Worm (Caenorhabditis elegans): Measurements from ENCODE around the gene Y53C12A.3.
"Not testable (repeated sequence)": the region's sequence is repeated elsewhere in the genome, so short reads cannot be mapped to it uniquely, and the experiment has no call there.

Gene Y53C12A.3

ce11 chrII:9718631-9719252, 12.7 kb upstream of the Y53C12A.3 start, which contains the start of gene Y53C12A.11:
Y53C12A.11 (minus strand) TSS chrII:9718698.
- TF ChIP-seq unc-62 (GFP tag; optimal IDR thresholded peaks at IDR 0.05): not testable (repeated sequence)

ce11 chrII:9717904-9718303, 11.9 kb upstream of the Y53C12A.3 start, which contains the start of gene Y53C12A.6:
Y53C12A.6 (minus strand) TSS chrII:9718004.
- no peak for TF ChIP-seq unc-62 (GFP tag; optimal IDR thresholded peaks at IDR 0.05)

ce11 chrII:9716417-9717039, 10.5 kb upstream of the Y53C12A.3 start, which contains the start of gene wee-1.3:
wee-1.3 (minus strand) TSS chrII:9716467.
- no peak for TF ChIP-seq unc-62 (GFP tag; optimal IDR thresholded peaks at IDR 0.05)

ce11 chrII:9713083-9713482, 7.0 kb upstream of the Y53C12A.3 start:
- TF ChIP-seq unc-62 (GFP tag; optimal IDR thresholded peaks at IDR 0.05): no peak

- TF ChIP-seq unc-62 (GFP tag; optimal IDR thresholded peaks at IDR 0.05): no peak
These were observed 2.8 kb upstream of the Y53C12A.3 start, which contains the start of gene glt-5 for ce11 chrII:9708835-9709299. glt-5 (minus strand) TSS chrII:9708885.

ce11 chrII:9704746-9705145, 1.3 kb downstream of the Y53C12A.3 start, which contains the start of gene Y53C12A.10:
Y53C12A.10 (minus strand) TSS chrII:9704846.
- TF ChIP-seq unc-62 (GFP tag; optimal IDR thresholded peaks at IDR 0.05): no peak

ce11 chrII:9703601-9704000, 2.4 kb downstream of the Y53C12A.3 start, which contains the start of gene mop-25.2:
mop-25.2 (minus strand) TSS chrII:9703701.
- no peak for TF ChIP-seq unc-62 (GFP tag; optimal IDR thresholded peaks at IDR 0.05)

- no peak for TF ChIP-seq unc-62 (GFP tag; optimal IDR thresholded peaks at IDR 0.05)
These were observed 5.7 kb downstream of the Y53C12A.3 start, which contains the start of the genes Y53C12A.8 and Y53C12A.7 for ce11 chrII:9700363-9700762. Y53C12A.8 (minus strand) TSS chrII:9700463. Y53C12A.7 (plus strand) TSS chrII:9700543.

ce11 chrII:9695942-9696341, 10.1 kb downstream of the Y53C12A.3 start:
- no peak for TF ChIP-seq unc-62 (GFP tag; optimal IDR thresholded peaks at IDR 0.05)

- TF ChIP-seq unc-62 (GFP tag; optimal IDR thresholded peaks at IDR 0.05): no peak
These were observed 14.2 kb downstream of the Y53C12A.3 start, which contains the start of gene nlp-11 for ce11 chrII:9691839-9692238. nlp-11 (minus strand) TSS chrII:9691939.

- TF ChIP-seq unc-62 (GFP tag; optimal IDR thresholded peaks at IDR 0.05): no peak
These were observed 15.9 kb downstream of the Y53C12A.3 start for ce11 chrII:9690067-9690632.

- TF ChIP-seq unc-62 (GFP tag; optimal IDR thresholded peaks at IDR 0.05): no peak
These were observed 19.3 kb downstream of the Y53C12A.3 start, which contains the start of gene ZK1320.9 for ce11 chrII:9686663-9687193. ZK1320.9 (minus strand) TSS chrII:9686713.

- no peak for TF ChIP-seq unc-62 (GFP tag; optimal IDR thresholded peaks at IDR 0.05)
These were observed 21.9 kb downstream of the Y53C12A.3 start for ce11 chrII:9684175-9684574.

ce11 chrII:9682044-9682443, 24.0 kb downstream of the Y53C12A.3 start:
- no peak for TF ChIP-seq unc-62 (GFP tag; optimal IDR thresholded peaks at IDR 0.05)

ce11 chrII:9680493-9680892, 25.5 kb downstream of the Y53C12A.3 start, which contains the start of gene ZK1320.13:
ZK1320.13 (plus strand) TSS chrII:9680793.
- TF ChIP-seq unc-62 (GFP tag; optimal IDR thresholded peaks at IDR 0.05): no peak

- TF ChIP-seq unc-62 (GFP tag; optimal IDR thresholded peaks at IDR 0.05): no peak
These were observed 26.2 kb downstream of the Y53C12A.3 start for ce11 chrII:9679842-9680241.
